Worm (Caenorhabditis elegans): ENCODE results near the gene hach-1.

ce11 chrIII:5568679-5569078, 13.4 kb downstream of the hach-1 start, which contains the start of gene nspb-12:
- TF ChIP-seq unc-55 (GFP tag; optimal IDR thresholded peaks at IDR 0.05) (no peak), elt-2 (tag; optimal IDR thresholded peaks at IDR 0.05) (no peak), pha-4 (tag; optimal IDR thresholded peaks at IDR 0.05) (no peak), nhr-11 (tag; optimal IDR thresholded peaks at IDR 0.05) (no peak), ama-1 (optimal IDR thresholded peaks at IDR 0.05) (no peak), pqm-1 (tag; optimal IDR thresholded peaks at IDR 0.05) (no peak), ahr-1 (tag; optimal IDR thresholded peaks at IDR 0.05) (no peak), ttx-3 (tag; optimal IDR thresholded peaks at IDR 0.05) (no peak), ceh-18 (tag; optimal IDR thresholded peaks at IDR 0.05) (no peak), K09A11.1 (tag; optimal IDR thresholded peaks at IDR 0.05; ENCODE audit: insufficient read depth) (no peak), elt-4 (tag; optimal IDR thresholded peaks at IDR 0.05) (no peak)

Data from whole organism, late embryonic.